Worm (Caenorhabditis elegans): ENCODE results near the gene B0507.4.
A peak's percentile ranks its signal among the peaks of the same experiment; 100 is the strongest.

B0507.4 gene

DNA sequence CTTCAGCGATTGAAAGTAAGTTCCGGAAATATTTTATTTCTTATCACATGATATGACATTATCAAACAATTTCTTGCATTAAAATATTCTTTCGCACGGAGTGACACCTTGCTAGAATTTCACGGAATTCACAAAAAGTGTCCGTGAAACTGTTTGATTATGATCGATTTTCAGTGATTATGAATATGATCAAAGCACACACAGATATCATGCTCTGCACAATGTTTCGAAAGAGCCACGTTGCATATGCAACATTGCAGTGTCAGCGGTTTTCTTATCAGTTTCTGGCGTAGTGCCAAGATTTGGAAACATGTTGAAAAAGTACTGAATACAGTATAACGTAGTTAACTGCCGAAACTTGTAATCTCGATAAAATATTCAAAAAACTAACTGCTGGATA lies 14.4 kb downstream of the B0507.4 start:
- TF ChIP-seq F13H6.1 (tag; optimal IDR thresholded peaks at IDR 0.05) (peak; percentile 22), gmeb-1 (tag; optimal IDR thresholded peaks at IDR 0.05) (peak; percentile 40), nhr-129 (tag; optimal IDR thresholded peaks at IDR 0.05) (no peak), fos-1 (tag; optimal IDR thresholded peaks at IDR 0.05) (peak; percentile 93), crh-2 (tag; optimal IDR thresholded peaks at IDR 0.05) (peak; percentile 91), sma-9 (GFP tag; optimal IDR thresholded peaks at IDR 0.05) (peak; percentile 88), sma-9 (tag; optimal IDR thresholded peaks at IDR 0.05) (no peak), unc-55 (GFP tag; optimal IDR thresholded peaks at IDR 0.05) (no peak)

DNA sequence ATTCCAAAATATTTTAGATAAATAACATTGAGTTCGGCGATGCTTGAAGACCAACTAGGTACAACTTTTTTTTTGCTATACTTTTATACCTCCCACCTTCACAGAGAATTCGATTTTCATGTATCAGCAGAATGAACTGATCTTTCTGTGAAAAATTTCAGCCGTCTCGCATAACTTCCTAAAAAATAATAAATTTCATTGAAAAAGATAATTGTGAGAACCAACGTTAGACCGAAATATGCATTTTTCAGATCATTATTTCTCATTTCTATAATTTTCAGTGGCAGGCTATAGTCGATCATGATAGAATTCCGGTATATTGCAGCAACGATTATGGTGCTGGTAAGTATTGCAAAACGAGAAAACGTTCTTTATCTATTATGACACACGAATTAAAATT lies 16.8 kb downstream of the B0507.4 start, which contains the start of gene srx-115:
Gene srx-115, plus strand, starts transcription at position 301 of the 400 bp plus-strand sequence.
- TF ChIP-seq nhr-237 (tag; optimal IDR thresholded peaks at IDR 0.05) (no peak), skn-1 (tag; optimal IDR thresholded peaks at IDR 0.05) (no peak), nhr-129 (tag; optimal IDR thresholded peaks at IDR 0.05) (no peak), elt-1 (tag; optimal IDR thresholded peaks at IDR 0.05) (no peak)

DNA sequence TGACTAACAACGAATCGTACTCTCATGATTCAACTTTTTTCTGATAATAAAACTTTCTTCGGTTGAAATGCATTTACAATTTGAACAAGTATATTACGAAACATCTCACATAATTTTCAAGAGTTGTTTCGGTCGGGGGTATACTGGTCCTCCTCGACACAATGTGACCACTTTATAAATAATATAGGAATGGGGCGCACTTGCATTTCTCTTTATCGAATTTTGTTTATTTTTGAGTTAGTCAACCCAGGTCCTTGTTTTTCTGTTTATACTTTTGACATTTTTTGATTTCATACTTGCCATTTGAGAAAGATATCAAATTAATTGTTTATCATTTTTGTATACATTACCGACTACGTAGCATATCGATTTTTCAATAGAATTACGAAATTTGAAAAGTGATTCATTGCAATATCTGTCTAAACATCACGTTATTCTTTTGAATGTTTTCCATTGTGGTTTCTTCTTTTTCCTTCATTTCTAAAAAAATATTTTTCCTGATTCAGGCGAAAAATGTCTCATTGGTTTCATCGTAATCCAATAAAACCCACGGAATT lies 19.1 kb downstream of the B0507.4 start, which contains the start of gene B0507.2:
Gene B0507.2, plus strand, starts transcription at position 507 of the 557 bp plus-strand sequence.
- TF ChIP-seq nhr-11 (tag; optimal IDR thresholded peaks at IDR 0.05): no peak
- no peak for TF ChIP-seq ztf-4 (tag; optimal IDR thresholded peaks at IDR 0.05)
- no peak for TF ChIP-seq R02D3.7 (tag; optimal IDR thresholded peaks at IDR 0.05)
- peak; percentile 42 for TF ChIP-seq C34F6.9 (tag; optimal IDR thresholded peaks at IDR 0.05)
- TF ChIP-seq unc-55 (GFP tag; optimal IDR thresholded peaks at IDR 0.05): peak; percentile 57
- peak in 1 of 2 experiments; percentile 35 for TF ChIP-seq lsy-2 (tag; optimal IDR thresholded peaks at IDR 0.05)
- peak; percentile 9 for TF ChIP-seq nhr-129 (tag; optimal IDR thresholded peaks at IDR 0.05)
- no peak for TF ChIP-seq sem-4 (tag; optimal IDR thresholded peaks at IDR 0.05)
- peak; percentile 56 for TF ChIP-seq fos-1 (tag; optimal IDR thresholded peaks at IDR 0.05)
- TF ChIP-seq zag-1 (tag; optimal IDR thresholded peaks at IDR 0.05): no peak

DNA sequence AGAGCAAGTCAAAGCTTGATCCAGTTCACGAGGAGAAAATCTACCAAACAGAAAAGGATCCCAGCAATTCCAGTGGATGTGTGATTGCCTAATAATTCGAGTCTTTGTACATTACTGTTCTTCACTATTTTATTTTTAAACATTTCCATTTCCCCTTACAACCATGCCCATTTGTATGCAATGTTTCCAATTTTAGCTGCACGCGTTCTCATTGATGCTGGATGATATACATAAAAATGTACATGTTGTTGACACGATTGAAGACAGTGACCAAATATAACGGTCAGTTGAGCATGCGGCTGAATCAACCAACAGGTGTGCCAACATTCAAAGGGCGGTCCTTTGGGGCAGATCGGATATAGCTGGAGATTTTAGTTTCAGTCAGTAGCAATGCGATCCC lies 21.5 kb downstream of the B0507.4 start, which contains the start of gene B0507.1:
Gene B0507.1, plus strand, starts transcription at position 301 of the 400 bp plus-strand sequence.
- TF ChIP-seq elt-3 (tag; optimal IDR thresholded peaks at IDR 0.05) (no peak), ztf-4 (tag; optimal IDR thresholded peaks at IDR 0.05) (no peak), nhr-11 (tag; optimal IDR thresholded peaks at IDR 0.05) (no peak), egl-27 (tag; optimal IDR thresholded peaks at IDR 0.05) (no peak), alr-1 (tag; optimal IDR thresholded peaks at IDR 0.05) (no peak), sma-3 (GFP tag; optimal IDR thresholded peaks at IDR 0.05) (no peak), ceh-82 (tag; optimal IDR thresholded peaks at IDR 0.05) (no peak)

DNA sequence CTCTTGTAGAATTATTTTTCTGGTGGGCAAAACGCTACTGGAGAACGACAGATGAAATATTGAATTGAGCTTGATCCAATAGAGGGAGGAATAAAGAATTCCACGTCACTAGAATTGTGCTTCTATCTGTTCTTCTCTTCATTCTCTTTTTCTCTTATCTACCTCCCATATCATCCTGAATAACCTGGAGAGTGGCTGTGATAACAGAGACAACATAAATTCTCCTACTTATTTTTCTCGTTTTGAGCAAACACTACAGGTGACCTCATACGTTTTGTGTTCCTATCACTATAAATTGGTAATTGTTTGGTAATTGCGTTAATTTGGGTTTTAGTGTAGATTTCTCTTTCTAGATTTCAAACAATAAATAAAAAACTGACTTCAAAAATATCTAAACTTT lies 26.4 kb downstream of the B0507.4 start:
- no peak for TF ChIP-seq elt-1 (tag; optimal IDR thresholded peaks at IDR 0.05)
- peak; percentile 64 for TF ChIP-seq fos-1 (tag; optimal IDR thresholded peaks at IDR 0.05)

DNA sequence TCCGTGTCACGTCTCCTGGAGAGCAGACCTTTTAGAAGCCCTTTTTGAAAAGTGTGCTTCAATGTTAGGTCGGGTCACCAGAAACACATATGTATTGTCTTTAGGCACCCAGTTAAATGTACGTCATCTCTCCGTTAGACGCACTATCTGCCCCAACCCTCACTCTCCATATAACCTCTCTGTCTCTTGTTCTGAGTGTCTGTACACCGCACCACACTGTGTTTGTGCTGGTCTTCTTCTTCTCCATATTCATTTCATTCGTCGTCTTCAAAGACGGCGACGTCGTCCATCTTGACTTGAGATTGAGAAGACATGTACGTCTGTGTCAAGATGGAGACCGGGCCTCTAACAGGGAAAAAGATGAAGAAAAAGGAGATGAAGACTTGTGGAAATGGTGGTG lies 27.3 kb downstream of the B0507.4 start:
- TF ChIP-seq nhr-129 (tag; optimal IDR thresholded peaks at IDR 0.05) (peak; percentile 45), ztf-11 (tag; optimal IDR thresholded peaks at IDR 0.05) (no peak), fos-1 (tag; optimal IDR thresholded peaks at IDR 0.05) (peak; percentile 6)

DNA sequence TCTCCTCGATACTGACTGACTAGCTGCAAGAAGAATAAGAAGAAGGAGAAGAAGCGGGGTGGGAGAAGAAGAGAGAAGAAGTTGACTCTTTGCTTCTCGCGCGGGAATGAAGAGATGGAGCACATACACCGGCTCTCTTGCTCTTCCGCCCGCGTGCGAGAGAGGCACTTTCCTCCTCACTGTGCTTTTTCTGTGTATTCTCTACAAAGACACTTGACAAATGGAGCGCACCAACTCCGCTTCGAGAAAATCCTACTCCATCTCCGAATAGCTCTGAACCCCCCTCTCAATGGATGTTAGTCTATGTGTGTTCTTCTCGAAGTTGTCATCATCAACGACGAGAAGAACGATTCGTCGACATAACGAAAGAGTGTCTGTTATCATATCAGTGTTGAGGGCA lies 29.7 kb downstream of the B0507.4 start:
- TF ChIP-seq mab-5 (tag; optimal IDR thresholded peaks at IDR 0.05): no peak
- no peak for TF ChIP-seq skn-1 (tag; optimal IDR thresholded peaks at IDR 0.05)
- no peak for TF ChIP-seq elt-3 (tag; optimal IDR thresholded peaks at IDR 0.05)

DNA sequence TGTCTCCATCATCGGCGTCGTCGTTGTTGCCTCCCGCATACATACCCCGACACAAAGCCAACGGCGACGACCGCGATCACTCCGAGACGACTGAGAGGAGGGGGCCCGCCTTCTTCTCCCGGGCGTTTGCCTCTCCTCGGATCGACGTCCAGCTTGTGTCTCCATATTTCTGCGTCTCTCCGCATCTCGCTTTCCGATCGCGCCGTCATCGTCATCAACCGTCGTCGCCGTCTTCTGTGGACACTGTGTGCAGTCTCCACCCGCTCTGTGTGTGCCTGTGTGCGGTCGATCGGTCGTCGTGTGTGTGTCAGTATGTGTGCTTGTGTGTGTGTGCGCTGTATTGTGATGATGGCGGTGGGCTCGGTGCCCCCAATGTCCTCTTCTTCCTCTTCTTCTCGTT lies 30.8 kb downstream of the B0507.4 start:
- TF ChIP-seq skn-1 (tag; optimal IDR thresholded peaks at IDR 0.05): no peak
- peak; percentile 50 for TF ChIP-seq F13H6.1 (tag; optimal IDR thresholded peaks at IDR 0.05)
- TF ChIP-seq alr-1 (tag; optimal IDR thresholded peaks at IDR 0.05): no peak
- TF ChIP-seq egl-27 (tag; optimal IDR thresholded peaks at IDR 0.05): no peak
- TF ChIP-seq ceh-82 (tag; optimal IDR thresholded peaks at IDR 0.05): no peak
- no peak for TF ChIP-seq nhr-21 (tag; optimal IDR thresholded peaks at IDR 0.05)
- TF ChIP-seq nhr-6 (tag; optimal IDR thresholded peaks at IDR 0.05): no peak
- no peak for TF ChIP-seq ZK546.5 (tag; optimal IDR thresholded peaks at IDR 0.05)
- TF ChIP-seq lsy-2 (tag; optimal IDR thresholded peaks at IDR 0.05): no peak
- TF ChIP-seq Y55F3AM.14 (GFP tag; optimal IDR thresholded peaks at IDR 0.05): no peak
- TF ChIP-seq sma-9 (GFP tag; optimal IDR thresholded peaks at IDR 0.05): no peak
- TF ChIP-seq sma-9 (tag; optimal IDR thresholded peaks at IDR 0.05): no peak
- TF ChIP-seq fos-1 (tag; optimal IDR thresholded peaks at IDR 0.05): peak; percentile 30
- TF ChIP-seq nhr-129 (tag; optimal IDR thresholded peaks at IDR 0.05): peak; percentile 72
- TF ChIP-seq unc-39 (tag; optimal IDR thresholded peaks at IDR 0.05): no peak
- no peak for TF ChIP-seq nhr-237 (tag; optimal IDR thresholded peaks at IDR 0.05)

All from whole organism, L2 larva.